Worm (Caenorhabditis elegans) whole organism, mixed stage, embryonic: ENCODE results near the gene T03G11.10.

Experiments used
- blmp-1 ChIP-seq: fragments of 150-350 bp; optimal IDR thresholded peaks from 2 replicates; lab custom pipeline; 2014; ENCODE audit warnings: missing biosample characterization, missing genetic modification characterization
- elt-3 ChIP-seq: fragments of 150-350 bp; optimal IDR thresholded peaks from 2 replicates; lab custom pipeline; 2014; ENCODE audit warnings: missing biosample characterization, missing genetic modification characterization
- hlh-1 ChIP-seq: fragments of 150-350 bp; optimal IDR thresholded peaks from 2 replicates; lab custom pipeline; 2014; ENCODE audit warnings: missing biosample characterization, missing genetic modification reagents, missing genetic modification characterization
- lsy-2 ChIP-seq: fragments of 150-350 bp; optimal IDR thresholded peaks from 2 replicates; lab custom pipeline; 2014; ENCODE audit warnings: missing biosample characterization, missing genetic modification characterization
- nhr-237 ChIP-seq: fragments of 150-350 bp; optimal IDR thresholded peaks from 2 replicates; lab custom pipeline; 2014; ENCODE audit warnings: missing biosample characterization, missing genetic modification characterization
- nhr-28 ChIP-seq: fragments of 150-350 bp; optimal IDR thresholded peaks from 2 replicates; lab custom pipeline; 2014; ENCODE audit warnings: missing biosample characterization, missing genetic modification characterization
- nhr-76 ChIP-seq: sonication (generic microtip); optimal IDR thresholded peaks from 2 replicates; lab custom pipeline; 2017; ENCODE audit warnings: missing biosample characterization, missing genetic modification characterization
- snpc-4 ChIP-seq: fragments of 150-350 bp; optimal IDR thresholded peaks from 2 replicates; lab custom pipeline; 2014; ENCODE audit warnings: missing biosample characterization, missing genetic modification characterization
- zip-8 ChIP-seq: fragments of 150-350 bp; optimal IDR thresholded peaks from 2 replicates; lab custom pipeline; 2014; ENCODE audit warnings: missing biosample characterization, missing genetic modification characterization
- ztf-11 ChIP-seq: fragments of 150-350 bp; optimal IDR thresholded peaks from 2 replicates; lab custom pipeline; 2014; ENCODE audit warnings: missing biosample characterization, missing genetic modification characterization

ce11 chrX:5164054-5164453 lies 6.9 kb downstream of the T03G11.10 start:
- TF ChIP-seq zip-8 (tag; lab: Kevin White, UChicago) (no peak), nhr-28 (tag; lab: Kevin White, UChicago) (no peak), nhr-76 (no peak), snpc-4 (tag; lab: Kevin White, UChicago) (no peak), lsy-2 (tag; lab: Kevin White, UChicago) (no peak), ztf-11 (tag; lab: Kevin White, UChicago) (no peak), hlh-1 (tag; lab: Kevin White, UChicago) (no peak), blmp-1 (no peak), elt-3 (tag; lab: Kevin White, UChicago) (no peak), nhr-237 (no peak)
